Fruit fly (Drosophila melanogaster): ENCODE results near the gene cindr.

DNA sequence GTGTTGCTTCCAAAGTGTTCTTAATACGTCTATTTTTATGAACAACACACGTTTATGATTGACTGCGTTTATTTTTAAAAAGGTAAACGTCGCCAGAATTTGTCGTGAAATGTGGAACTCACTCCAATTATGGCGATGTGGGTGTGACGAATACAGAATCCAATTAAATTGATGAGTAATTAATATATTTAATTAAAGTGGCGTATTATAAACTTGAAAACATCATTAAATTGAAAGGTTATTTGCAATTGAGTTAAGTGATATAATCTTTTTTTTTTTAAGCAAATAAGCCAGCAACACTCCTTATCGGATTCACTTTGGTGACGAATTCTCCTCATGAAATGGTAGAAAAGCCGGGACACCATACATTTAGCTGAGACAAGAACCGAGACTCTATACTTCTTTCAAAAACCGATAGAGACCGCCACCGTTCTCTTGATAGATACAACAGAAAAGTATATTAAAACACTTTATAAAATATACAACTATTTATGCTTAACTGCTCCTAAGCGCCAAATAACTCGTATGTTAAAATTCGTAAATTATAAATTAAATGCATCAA lies 62.0 kb downstream of the cindr start:
- TF ChIP-seq CTCF (optimal IDR thresholded peaks at IDR 0.05), result peak; percentile 79 to 93
- no peak for TF ChIP-seq CG8478 (optimal IDR thresholded peaks at IDR 0.05)
